Fruit fly (Drosophila melanogaster): ENCODE results near the gene CG42824.

The CG42824 gene

dm6 chr3R:17385329-17386019 lies 20.8 kb downstream of the CG42824 start (continued):
- TF ChIP-seq Ets21C (GFP tag; optimal IDR thresholded peaks at IDR 0.05) (no peak), fkh (GFP tag; optimal IDR thresholded peaks at IDR 0.05) (peak; percentile 42), net (GFP tag; optimal IDR thresholded peaks at IDR 0.05) (peak; percentile 62), dac (GFP tag; optimal IDR thresholded peaks at IDR 0.05) (no peak), CG32006 (GFP tag; optimal IDR thresholded peaks at IDR 0.05) (no peak), spab (GFP tag; optimal IDR thresholded peaks at IDR 0.05) (no peak), CG6163 (GFP tag; IDR thresholded peaks at IDR 0.05) (peak; percentile 58), CG6792 (GFP tag; optimal IDR thresholded peaks at IDR 0.05) (peak; percentile 47), fd59A (GFP tag; optimal IDR thresholded peaks at IDR 0.05) (no peak), Gug (GFP tag; IDR thresholded peaks at IDR 0.05) (0 out of 2 replicates have a peak, but pooled peaks have one; percentile 18), vri (GFP tag; optimal IDR thresholded peaks at IDR 0.05) (peak; percentile 59), lz (GFP tag; optimal IDR thresholded peaks at IDR 0.05) (peak; percentile 72), CG11902 (GFP tag; optimal IDR thresholded peaks at IDR 0.05) (no peak), Hr39 (GFP tag; optimal IDR thresholded peaks at IDR 0.05) (peak; percentile 43), achi (GFP tag; optimal IDR thresholded peaks at IDR 0.05) (peak; percentile 35), fd85E (GFP tag; optimal IDR thresholded peaks at IDR 0.05) (no peak), Hr38 (GFP tag; optimal IDR thresholded peaks at IDR 0.05) (no peak), CG9139 (GFP tag; optimal IDR thresholded peaks at IDR 0.05) (no peak)

dm6 chr3R:17381916-17382315 lies 24.4 kb downstream of the CG42824 start:
- TF ChIP-seq CG1621 (tag; optimal IDR thresholded peaks at IDR 0.05) = no peak

- TF ChIP-seq CG10669 (GFP tag; optimal IDR thresholded peaks at IDR 0.05) (no peak), lz (GFP tag; optimal IDR thresholded peaks at IDR 0.05) (no peak), CG6163 (GFP tag; IDR thresholded peaks at IDR 0.05) (0 out of 3 replicates have a peak, but pooled peaks have one; percentile 24), Eip78C (GFP tag) (peak; percentile 59), Sox102F (GFP tag; optimal IDR thresholded peaks at IDR 0.05) (peak; percentile 4)
Measured at dm6 chr3R:17379742-17380141, 26.6 kb downstream of the CG42824 start, which contains the start of gene lute. TSS of gene lute (plus strand) at chr3R:17379944.

dm6 chr3R:17379051-17379450 lies 27.3 kb downstream of the CG42824 start:
- TF ChIP-seq eg (GFP tag; IDR thresholded peaks at IDR 0.05) (0 out of 3 replicates have a peak, but pooled peaks have one; percentile 22), svp (GFP tag) (peak; percentile 58), vri (GFP tag; optimal IDR thresholded peaks at IDR 0.05) (no peak)

- TF ChIP-seq eg (GFP tag; IDR thresholded peaks at IDR 0.05) (no peak), CG11902 (GFP tag; optimal IDR thresholded peaks at IDR 0.05) (no peak), CG15336 (GFP tag; IDR thresholded peaks at IDR 0.05) (no peak), CG7368 (GFP tag; optimal IDR thresholded peaks at IDR 0.05) (no peak), Blimp-1 (GFP tag; optimal IDR thresholded peaks at IDR 0.05) (peak; percentile 9)
Measured at dm6 chr3R:17377503-17377902, 28.8 kb downstream of the CG42824 start.

- peak; percentile 4 for TF ChIP-seq CG10669 (GFP tag; optimal IDR thresholded peaks at IDR 0.05)
- TF ChIP-seq Hr4 (GFP tag; optimal IDR thresholded peaks at IDR 0.05) = no peak
- TF ChIP-seq CG8119 (GFP tag; IDR thresholded peaks at IDR 0.05) = peak; percentile 53; the same call in 1 of the 3 replicates
- no peak for TF ChIP-seq cyc (GFP tag; optimal IDR thresholded peaks at IDR 0.05)
- TF ChIP-seq Lpt (GFP tag; optimal IDR thresholded peaks at IDR 0.05) = no peak
- TF ChIP-seq dac (GFP tag; optimal IDR thresholded peaks at IDR 0.05) = no peak
- TF ChIP-seq CG6276 (GFP tag; optimal IDR thresholded peaks at IDR 0.05) = peak; percentile 12
- 0 out of 3 replicates have a peak, but pooled peaks have one; percentile 36 for TF ChIP-seq CG6163 (GFP tag; IDR thresholded peaks at IDR 0.05)
- TF ChIP-seq fd59A (GFP tag; optimal IDR thresholded peaks at IDR 0.05) = no peak
- TF ChIP-seq CG3919 (GFP tag; optimal IDR thresholded peaks at IDR 0.05) = no peak
- TF ChIP-seq CG32006 (GFP tag; optimal IDR thresholded peaks at IDR 0.05) = peak; percentile 38
- TF ChIP-seq Smox (GFP tag; optimal IDR thresholded peaks at IDR 0.05) = no peak
- TF ChIP-seq Eip78C (GFP tag) = no peak
- TF ChIP-seq eg (GFP tag; IDR thresholded peaks at IDR 0.05) = peak; percentile 55; the same call in 2 of the 3 replicates
- peak; percentile 23 for TF ChIP-seq Ets96B (tag; optimal IDR thresholded peaks at IDR 0.05)
- TF ChIP-seq CG11294 (GFP tag; IDR thresholded peaks at IDR 0.05) = peak; percentile 16; the same call in 1 of the 2 replicates
- TF ChIP-seq CG15336 (GFP tag; IDR thresholded peaks at IDR 0.05) = peak; percentile 35; the same call in 1 of the 2 replicates
- TF ChIP-seq fkh (GFP tag; optimal IDR thresholded peaks at IDR 0.05) = no peak
Measured at dm6 chr3R:17371094-17371493, 35.2 kb downstream of the CG42824 start.
